Worm (Caenorhabditis elegans): Measurements from ENCODE around the gene C26B2.2.

ce11 chrIV:8068280-8068679, 46.4 kb upstream of the C26B2.2 start:
- TF ChIP-seq ceh-82 (tag; optimal IDR thresholded peaks at IDR 0.05) (no peak), nhr-28 (tag; optimal IDR thresholded peaks at IDR 0.05) (no peak), nhr-12 (tag; optimal IDR thresholded peaks at IDR 0.05) (no peak), unc-62 (GFP tag; optimal IDR thresholded peaks at IDR 0.05) (no peak), elt-2 (tag; optimal IDR thresholded peaks at IDR 0.05) (no peak), nhr-237 (tag; optimal IDR thresholded peaks at IDR 0.05) (no peak)
